Worm (Caenorhabditis elegans) whole organism, L3 larva: ENCODE results near the gene W08E12.8.

Experiments
- ZK546.5 ChIP-seq: sonication (generic microtip); optimal IDR thresholded peaks from 2 replicates; lab custom pipeline; 2017; ENCODE audit warnings: missing biosample characterization, missing genetic modification characterization
- ama-1 ChIP-seq: fragments of 150-350 bp; optimal IDR thresholded peaks from 2 replicates; lab custom pipeline; 2018
- daf-12 ChIP-seq: fragments of 150-350 bp; optimal IDR thresholded peaks from 2 replicates; lab custom pipeline; 2014; ENCODE audit warnings: missing biosample characterization, missing genetic modification reagents, missing genetic modification characterization
- egl-27 ChIP-seq: sonication (generic microtip); optimal IDR thresholded peaks from 4 replicates; lab custom pipeline; 2017; ENCODE audit warnings: missing biosample characterization, missing genetic modification reagents, missing genetic modification characterization
- elt-3 ChIP-seq, 3 experiments: fragments of 150-350 bp in 1 of 3; sonication (generic microtip) in 2 of 3; optimal IDR thresholded peaks; 2 replicates in 2 of 3; 4 replicates in 1 of 3; lab custom pipeline; 2014 to 2017; ENCODE audit warnings: missing biosample characterization in 3 of 3, missing genetic modification characterization in 3 of 3
- fkh-10 ChIP-seq: sonication (generic microtip); optimal IDR thresholded peaks from 2 replicates; lab custom pipeline; 2017; ENCODE audit warnings: missing biosample characterization, missing genetic modification reagents, missing genetic modification characterization
- fos-1 ChIP-seq: fragments of 150-350 bp; optimal IDR thresholded peaks from 2 replicates; lab custom pipeline; 2014; ENCODE audit warnings: missing biosample characterization, missing genetic modification characterization
- lin-39 ChIP-seq: fragments of 150-350 bp; optimal IDR thresholded peaks from 2 replicates; lab custom pipeline; 2018; ENCODE audit warnings: missing biosample characterization, missing genetic modification reagents, missing genetic modification characterization
- nhr-23 ChIP-seq: fragments of 150-350 bp; optimal IDR thresholded peaks from 2 replicates; lab custom pipeline; 2014; ENCODE audit warnings: missing biosample characterization, missing genetic modification reagents, missing genetic modification characterization
- nhr-237 ChIP-seq: fragments of 150-350 bp; optimal IDR thresholded peaks from 2 replicates; lab custom pipeline; 2014; ENCODE audit warnings: missing biosample characterization, missing genetic modification characterization
- nhr-28 ChIP-seq: fragments of 150-350 bp; optimal IDR thresholded peaks from 2 replicates; lab custom pipeline; 2014; ENCODE audit warnings: missing biosample characterization, missing genetic modification characterization
- nhr-76 ChIP-seq: fragments of 150-350 bp; sonication (generic microtip); optimal IDR thresholded peaks from 5 replicates; lab custom pipeline; 2014; ENCODE audit warnings: missing biosample characterization, missing genetic modification characterization
- pqm-1 ChIP-seq: fragments of 150-350 bp; optimal IDR thresholded peaks from 2 replicates; lab custom pipeline; 2017; ENCODE audit warnings: missing biosample characterization, missing genetic modification characterization, inconsistent platforms
- unc-62 ChIP-seq: fragments of 150-350 bp; sonication (generic microtip); optimal IDR thresholded peaks from 4 replicates; lab custom pipeline; 2014; ENCODE audit warnings: missing biosample characterization, missing genetic modification reagents, missing genetic modification characterization

DNA sequence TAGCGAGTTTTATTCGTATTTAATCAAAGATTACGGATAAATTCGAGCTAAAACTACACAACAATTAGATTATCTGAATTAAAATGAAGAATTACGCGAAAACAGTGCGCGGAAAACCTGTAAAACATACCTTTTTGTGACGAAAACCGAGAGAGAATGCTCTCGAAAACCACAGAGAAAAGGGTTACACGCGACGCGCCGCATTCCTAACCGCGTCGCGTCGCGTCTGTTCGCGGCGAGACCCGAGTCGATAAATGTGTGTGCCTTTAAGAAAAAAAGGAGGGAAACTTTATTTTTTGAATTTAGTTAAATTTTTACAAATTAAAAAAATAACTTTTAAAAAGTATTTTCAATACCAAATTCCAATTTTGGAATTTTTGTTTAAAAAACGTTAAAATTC lies 46.5 kb downstream of the W08E12.8 start, which contains the start of gene hrpa-1:
- TF ChIP-seq fkh-10 = peak; percentile 58
- TF ChIP-seq nhr-76 = no peak
- no peak for TF ChIP-seq nhr-28 (tag; lab: Kevin White, UChicago)
- no peak for TF ChIP-seq ZK546.5 (tag; lab: Kevin White, UChicago)
- no peak for TF ChIP-seq daf-12
- peak; percentile 85 for TF ChIP-seq nhr-23 (tag; lab: Kevin White, UChicago)
- TF ChIP-seq unc-62 = no peak
- peak; percentile 88 for TF ChIP-seq lin-39 (tag; lab: Kevin White, UChicago)
- peak; percentile 22 for TF ChIP-seq pqm-1 (tag; lab: Kevin White, UChicago)
- no peak for TF ChIP-seq egl-27 (tag; lab: Kevin White, UChicago)
- peak; percentile 73 for TF ChIP-seq ama-1 (lab: Kevin White, UChicago)
- no peak for TF ChIP-seq elt-3 (tag; optimal IDR thresholded peaks at IDR 0.05; lab: Kevin White, UChicago)
- no peak for TF ChIP-seq nhr-237 (tag; lab: Kevin White, UChicago)
- TF ChIP-seq fos-1 (tag; lab: Kevin White, UChicago) = no peak
